Worm (Caenorhabditis elegans) whole organism, L2 larva: ENCODE results near the gene Y43F8C.16.

Source experiments
- aly-2 ChIP-seq: fragments of 150-350 bp; optimal IDR thresholded peaks from 2 replicates; lab custom pipeline; 2014; ENCODE audit warnings: missing biosample characterization, missing genetic modification characterization
- ceh-82 ChIP-seq: fragments of 150-350 bp; optimal IDR thresholded peaks from 2 replicates; lab custom pipeline; 2014; ENCODE audit warnings: missing biosample characterization, missing genetic modification characterization
- mbf-1 ChIP-seq: sonication (generic microtip); optimal IDR thresholded peaks from 2 replicates; lab custom pipeline; 2017; ENCODE audit warnings: missing biosample characterization, missing genetic modification characterization
- nhr-129 ChIP-seq: fragments of 150-350 bp; optimal IDR thresholded peaks from 2 replicates; lab custom pipeline; 2014; ENCODE audit warnings: missing biosample characterization, missing genetic modification characterization
- nhr-25 ChIP-seq: fragments of 150-350 bp; sonication (generic microtip); optimal IDR thresholded peaks from 3 replicates; lab custom pipeline; 2014; ENCODE audit warnings: missing biosample characterization, missing genetic modification characterization
- nhr-77 ChIP-seq: fragments of 150-350 bp; optimal IDR thresholded peaks from 2 replicates; lab custom pipeline; 2014; ENCODE audit warnings: missing biosample characterization, missing genetic modification characterization
- peb-1 ChIP-seq: fragments of 150-350 bp; optimal IDR thresholded peaks from 2 replicates; lab custom pipeline; 2014; ENCODE audit warnings: missing biosample characterization, missing genetic modification characterization
- sma-3 ChIP-seq: sonication (generic microtip); optimal IDR thresholded peaks from 2 replicates; lab custom pipeline; 2016; ENCODE audit warnings: missing genetic modification reagents, missing genetic modification characterization, missing compliant biosample characterization
- snpc-4 ChIP-seq: fragments of 150-350 bp; optimal IDR thresholded peaks from 2 replicates; lab custom pipeline; 2014; ENCODE audit warnings: missing biosample characterization, missing genetic modification characterization

The Y43F8C.16 gene

DNA sequence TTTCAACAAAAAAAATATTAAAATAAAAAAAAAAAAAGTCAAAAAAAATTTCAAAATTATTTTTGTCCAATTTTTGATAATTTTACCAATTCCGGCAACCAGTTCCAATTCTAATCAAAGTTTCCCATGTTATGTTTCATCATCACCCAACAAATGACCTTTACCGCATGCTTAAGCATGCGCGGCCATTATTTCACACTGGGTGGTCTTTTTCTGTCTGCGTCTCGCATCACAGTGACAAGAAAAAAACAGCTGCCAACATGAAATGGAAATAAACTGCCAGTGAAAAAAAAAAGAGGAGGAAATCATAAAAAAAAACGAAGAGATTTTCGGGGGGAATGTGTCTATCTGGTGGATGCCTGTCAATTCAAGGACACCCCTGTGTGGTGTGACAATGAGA lies 49.0 kb downstream of the Y43F8C.16 start:
- TF ChIP-seq nhr-25 (tag; lab: Kevin White, UChicago) = peak; percentile 54
- TF ChIP-seq nhr-129 (tag; lab: Kevin White, UChicago) = peak; percentile 33
- no peak for TF ChIP-seq sma-3 (GFP tag; lab: Kevin White, UChicago)
- no peak for TF ChIP-seq aly-2
- TF ChIP-seq ceh-82 (tag; lab: Kevin White, UChicago) = no peak
- TF ChIP-seq, all 48 proteins: peak for 2

DNA sequence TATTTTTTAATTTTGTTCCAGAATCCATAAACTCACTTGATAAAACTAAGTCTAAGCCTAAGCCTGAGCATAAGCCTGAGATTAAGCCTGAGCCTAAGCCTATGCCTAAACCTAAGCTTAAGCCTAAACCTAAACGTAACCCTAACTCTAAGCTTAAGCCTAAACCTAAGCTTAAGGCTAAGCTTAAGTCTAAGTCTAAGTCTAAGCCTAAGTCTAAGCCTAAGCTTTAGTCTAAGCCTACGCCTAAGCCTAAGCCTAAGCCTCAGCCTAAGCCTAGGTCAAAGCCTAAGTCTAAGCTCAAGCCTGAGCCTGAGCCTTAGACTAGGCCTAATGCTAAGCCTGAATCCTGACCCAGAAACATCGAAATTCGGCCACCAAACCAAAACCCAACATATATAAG lies 50.7 kb downstream of the Y43F8C.16 start:
- TF ChIP-seq peb-1 (no peak), nhr-77 (tag; lab: Kevin White, UChicago) (no peak), mbf-1 (no peak), snpc-4 (tag; lab: Kevin White, UChicago) (no peak)
